Worm (Caenorhabditis elegans) whole organism, midembryonic: ENCODE data around the gene paml-1.
"Not testable (repeated sequence)": the region's sequence is repeated elsewhere in the genome, so short reads cannot be mapped to it uniquely, and the experiment has no call there.

Experiments
- klf-2 ChIP-seq: fragments of 200-800 bp; sonication (Bioruptor generic); conservative IDR thresholded peaks from 2 replicates; pipeline ENCODE4 v1.3.6; 2022; ENCODE audit warnings: missing genetic modification reagents, missing genetic modification characterization, missing compliant biosample characterization
- ref-1 ChIP-seq: fragments of 200-800 bp; sonication (Bioruptor generic); conservative IDR thresholded peaks from 2 replicates; pipeline ENCODE4 v1.3.6; 2022; ENCODE audit warnings: missing genetic modification reagents, missing genetic modification characterization, missing compliant biosample characterization
- ztf-23 ChIP-seq: fragments of 200-800 bp; sonication (Bioruptor generic); IDR thresholded peaks from 2 replicates; pipeline ENCODE4 v1.3.6; 2022; ENCODE audit warnings: missing genetic modification reagents, missing genetic modification characterization, missing compliant biosample characterization
- ztf-29 ChIP-seq: fragments of 200-800 bp; sonication (Bioruptor generic); IDR thresholded peaks from 2 replicates; pipeline ENCODE4 v1.3.6; 2022; ENCODE audit warnings: missing genetic modification reagents, missing genetic modification characterization, missing compliant biosample characterization

DNA sequence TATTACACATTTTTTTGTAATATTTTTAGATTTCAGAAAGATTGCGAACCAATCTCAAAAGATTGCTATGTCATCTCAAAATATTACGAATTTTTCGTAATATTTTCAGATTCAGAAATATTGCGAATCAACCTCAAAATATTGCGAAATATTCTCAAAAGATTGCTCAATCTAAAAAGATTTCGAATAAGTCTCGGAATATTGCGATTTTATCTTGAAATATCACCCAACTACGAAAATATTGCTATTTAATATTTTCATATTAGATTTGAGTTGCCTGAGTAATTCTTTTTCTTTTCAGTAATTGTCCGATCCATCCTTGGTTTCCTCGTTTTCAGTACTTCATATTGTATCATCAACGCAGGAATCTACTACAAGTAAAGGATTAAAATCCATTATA lies 12.0 kb downstream of the paml-1 start, which contains the start of gene Y70G10A.4:
- not testable (repeated sequence) for TF ChIP-seq klf-2, ref-1, ztf-23, ztf-29 (GFP tag; lab: Robert Waterston, UW)
